Fruit fly (Drosophila melanogaster): ENCODE measurements around the gene CG8838.

Gene CG8838

dm6 chr2L:3356193-3356645, 1.2 kb upstream of the CG8838 start (continued):
- no peak for TF ChIP-seq CG10366 (GFP tag; IDR thresholded peaks at IDR 0.05)
- no peak for TF ChIP-seq Ravus (GFP tag; IDR thresholded peaks at IDR 0.05)
- 0 out of 2 replicates have a peak, but pooled peaks have one; percentile 46 for TF ChIP-seq CG14441 (GFP tag; IDR thresholded peaks at IDR 0.05)
- TF ChIP-seq slbo (GFP tag; IDR thresholded peaks at IDR 0.05) = peak; percentile 63
- TF ChIP-seq so (GFP tag; IDR thresholded peaks at IDR 0.05) = no peak
- 0 out of 2 replicates have a peak, but pooled peaks have one; percentile 22 for TF ChIP-seq CG14014 (GFP tag; IDR thresholded peaks at IDR 0.05)
- TF ChIP-seq sug (tag; optimal IDR thresholded peaks at IDR 0.05) = peak; percentile 22
- TF ChIP-seq CG7786 (GFP tag; optimal IDR thresholded peaks at IDR 0.05) = peak; percentile 40
- no peak for TF ChIP-seq CG11723 (GFP tag; optimal IDR thresholded peaks at IDR 0.05)
- no peak for TF ChIP-seq CG17568 (GFP tag; optimal IDR thresholded peaks at IDR 0.05)
- no peak for TF ChIP-seq CG12659 (GFP tag; optimal IDR thresholded peaks at IDR 0.05)
- TF ChIP-seq zfh2 (GFP tag; optimal IDR thresholded peaks at IDR 0.05) = peak; percentile 24
- no peak for TF ChIP-seq ttk (GFP tag; IDR thresholded peaks at IDR 0.05)
- no peak for TF ChIP-seq emc (GFP tag; optimal IDR thresholded peaks at IDR 0.05)
- peak; percentile 9 for TF ChIP-seq CG12104 (GFP tag; optimal IDR thresholded peaks at IDR 0.05)
- peak; percentile 66 for TF ChIP-seq CG18599 (GFP tag; optimal IDR thresholded peaks at IDR 0.05)
- TF ChIP-seq sens (GFP tag) = peak; percentile 60
- peak; percentile 55 for TF ChIP-seq Ets65A (GFP tag)

dm6 chr2L:3361821-3362220, 4.4 kb downstream of the CG8838 start:
- TF ChIP-seq ap (GFP tag; IDR thresholded peaks at IDR 0.05) = no peak
- TF ChIP-seq eve (GFP tag; optimal IDR thresholded peaks at IDR 0.05) = no peak
- TF ChIP-seq CG34376 (GFP tag; optimal IDR thresholded peaks at IDR 0.05) = peak; percentile 49
- no peak for TF ChIP-seq CG2116 (GFP tag; optimal IDR thresholded peaks at IDR 0.05)
- peak; percentile 41 for TF ChIP-seq cwo (GFP tag; optimal IDR thresholded peaks at IDR 0.05)
- no peak for TF ChIP-seq tap (tag; optimal IDR thresholded peaks at IDR 0.05)
- no peak for TF ChIP-seq toy (GFP tag; IDR thresholded peaks at IDR 0.05)
- TF ChIP-seq pnt (GFP tag; optimal IDR thresholded peaks at IDR 0.05) = no peak
- TF ChIP-seq Lim3 (GFP tag; IDR thresholded peaks at IDR 0.05) = no peak
- no peak for TF ChIP-seq sug (tag; optimal IDR thresholded peaks at IDR 0.05)
- no peak for TF ChIP-seq jumu (GFP tag; optimal IDR thresholded peaks at IDR 0.05)
- no peak for TF ChIP-seq CG15073 (GFP tag; optimal IDR thresholded peaks at IDR 0.05)
- no peak for TF ChIP-seq fd64A (GFP tag; optimal IDR thresholded peaks at IDR 0.05)
- no peak for TF ChIP-seq ftz-f1 (GFP tag; optimal IDR thresholded peaks at IDR 0.05)
- peak; percentile 81 for TF ChIP-seq exex (tag; optimal IDR thresholded peaks at IDR 0.05)
- TF ChIP-seq Med (GFP tag) = no peak
- no peak for TF ChIP-seq CG7745 (tag; optimal IDR thresholded peaks at IDR 0.05)
- no peak for TF ChIP-seq CG2199 (GFP tag; IDR thresholded peaks at IDR 0.05)
- TF ChIP-seq D19B (GFP tag; optimal IDR thresholded peaks at IDR 0.05) = no peak

- no peak for TF ChIP-seq CG15011 (GFP tag; optimal IDR thresholded peaks at IDR 0.05)
- no peak for TF ChIP-seq CG34422 (GFP tag; IDR thresholded peaks at IDR 0.05)
- TF ChIP-seq CG5180 (GFP tag; optimal IDR thresholded peaks at IDR 0.05) = peak; percentile 28
- TF ChIP-seq HmgZ (tag; optimal IDR thresholded peaks at IDR 0.05) = peak; percentile 24
- peak; percentile 96 for TF ChIP-seq sug (tag; optimal IDR thresholded peaks at IDR 0.05)
- TF ChIP-seq chinmo (GFP tag; IDR thresholded peaks at IDR 0.05; ENCODE audit: partially characterized antibody) = peak; percentile 78; the same call in 1 of the 4 replicates
- TF ChIP-seq Dref (GFP tag; IDR thresholded peaks at IDR 0.05) = no peak
- no peak for TF ChIP-seq Xbp1 (GFP tag; optimal IDR thresholded peaks at IDR 0.05)
- TF ChIP-seq CG34376 (GFP tag; optimal IDR thresholded peaks at IDR 0.05) = peak; percentile 86
- TF ChIP-seq grn (GFP tag; optimal IDR thresholded peaks at IDR 0.05) = peak; percentile 99
- no peak for TF ChIP-seq Hsf (GFP tag; optimal IDR thresholded peaks at IDR 0.05)
- peak; percentile 98 for TF ChIP-seq exex (tag; optimal IDR thresholded peaks at IDR 0.05)
- TF ChIP-seq CG8388 (GFP tag; optimal IDR thresholded peaks at IDR 0.05) = no peak
- no peak for TF ChIP-seq dati (GFP tag; IDR thresholded peaks at IDR 0.05)
- TF ChIP-seq Hey (tag; optimal IDR thresholded peaks at IDR 0.05) = peak; percentile 89
- peak; percentile 43 for TF ChIP-seq Vsx1 (GFP tag; optimal IDR thresholded peaks at IDR 0.05)
- peak; percentile 86 for TF ChIP-seq mirr (GFP tag; optimal IDR thresholded peaks at IDR 0.05)
Observed at dm6 chr2L:3366043-3366679, 8.7 kb downstream of the CG8838 start.

All from whole organism, embryonic.